Worm (Caenorhabditis elegans): ENCODE measurements around the gene tbp-1.
A peak's percentile ranks its signal among the peaks of the same experiment; 100 is the strongest.

ce11 chrIII:7397196-7397595 is 13.4 kb downstream of the tbp-1 start:
- no peak for TF ChIP-seq skn-1 (tag; optimal IDR thresholded peaks at IDR 0.05)
- peak in 1 of 2 experiments; percentile 89 for TF ChIP-seq unc-62 (GFP tag; optimal IDR thresholded peaks at IDR 0.05 in 1 of 2)
- no peak for TF ChIP-seq unc-62 (tag; optimal IDR thresholded peaks at IDR 0.05)
